Worm (Caenorhabditis elegans): ENCODE data around the gene swsn-7.

swsn-7 gene

DNA sequence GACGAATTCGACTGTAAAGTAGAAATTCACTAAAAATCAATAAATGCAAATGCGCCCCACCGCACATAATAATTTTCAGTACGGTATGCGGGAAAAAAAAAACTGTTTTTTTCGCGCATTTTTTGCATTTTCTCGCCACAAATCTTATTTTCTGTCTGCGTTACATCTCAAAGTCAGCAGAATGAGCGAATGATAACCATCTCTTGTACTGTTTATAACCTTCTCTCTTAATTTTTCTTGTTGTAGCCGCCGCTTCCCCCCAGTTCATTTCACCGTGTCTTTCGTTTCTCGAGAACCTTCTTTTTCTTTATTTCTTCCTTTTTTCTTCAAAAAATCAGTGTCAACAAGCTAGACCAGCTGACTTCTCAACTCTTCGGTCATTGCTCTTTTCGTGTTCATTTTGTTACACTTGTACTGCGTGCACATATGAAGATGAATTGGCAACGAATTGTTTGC is 12.1 kb downstream of the swsn-7 start (continued):
- TF ChIP-seq snpc-1.1 (tag; optimal IDR thresholded peaks at IDR 0.05; ENCODE audit: insufficient read depth), result no peak
- TF ChIP-seq rpc-1 (optimal IDR thresholded peaks at IDR 0.05), result no peak
- TF ChIP-seq rpc-1 (tag; optimal IDR thresholded peaks at IDR 0.05), result no peak
- TF ChIP-seq ZK185.1 (tag; optimal IDR thresholded peaks at IDR 0.05; ENCODE audit: poor library complexity, severe bottlenecking), result peak; percentile 26
- peak; percentile 0 for TF ChIP-seq somi-1 (GFP tag; optimal IDR thresholded peaks at IDR 0.05)
- TF ChIP-seq xnd-1 (tag; optimal IDR thresholded peaks at IDR 0.05), result peak; percentile 90
- peak; percentile 4 for TF ChIP-seq B0035.1 (tag; optimal IDR thresholded peaks at IDR 0.05)
- no peak for TF ChIP-seq F57C9.4 (tag; optimal IDR thresholded peaks at IDR 0.05)
- no peak for TF ChIP-seq Y53F4B.3 (GFP tag; IDR thresholded peaks at IDR 0.05)
- no peak for TF ChIP-seq unc-62 (GFP tag; optimal IDR thresholded peaks at IDR 0.05)
- TF ChIP-seq F33H1.4 (GFP tag; IDR thresholded peaks at IDR 0.05), result peak; percentile 75
- peak; percentile 92 for TF ChIP-seq D2030.7 (GFP tag; IDR thresholded peaks at IDR 0.05)
- TF ChIP-seq attf-6 (GFP tag; IDR thresholded peaks at IDR 0.05), result no peak
- TF ChIP-seq hlh-26 (GFP tag; conservative IDR thresholded peaks at IDR 0.05), result no peak
- no peak for TF ChIP-seq tbx-9 (tag; optimal IDR thresholded peaks at IDR 0.05; ENCODE audit: borderline replicate concordance)
- peak; percentile 54 for TF ChIP-seq B0336.3 (GFP tag; IDR thresholded peaks at IDR 0.05)
- TF ChIP-seq dpff-1 (tag; optimal IDR thresholded peaks at IDR 0.05), result peak; percentile 10
- TF ChIP-seq mes-4 (tag; optimal IDR thresholded peaks at IDR 0.05), result no peak
- TF ChIP-seq Y79H2A.3 (GFP tag; conservative IDR thresholded peaks at IDR 0.05), result no peak
- TF ChIP-seq attf-3 (GFP tag; conservative IDR thresholded peaks at IDR 0.05), result 0 out of 2 replicates have a peak, but pooled peaks have one; percentile 41
- TF ChIP-seq hmg-1.2 (GFP tag; IDR thresholded peaks at IDR 0.05), result peak; percentile 64
- peak; percentile 45 for TF ChIP-seq him-1 (tag; optimal IDR thresholded peaks at IDR 0.05)
- no peak for TF ChIP-seq F39B2.1 (GFP tag; IDR thresholded peaks at IDR 0.05)
- no peak for TF ChIP-seq F23B12.7 (tag; optimal IDR thresholded peaks at IDR 0.05; ENCODE audit: insufficient read depth)
- peak; percentile 16 for TF ChIP-seq ztf-18 (tag; optimal IDR thresholded peaks at IDR 0.05)
- TF ChIP-seq die-1 (tag; optimal IDR thresholded peaks at IDR 0.05), result peak; percentile 20
- TF ChIP-seq ztf-3 (GFP tag; optimal IDR thresholded peaks at IDR 0.05), result no peak
- no peak for TF ChIP-seq bed-2 (GFP tag; IDR thresholded peaks at IDR 0.05)
- TF ChIP-seq mcd-1 (GFP tag; IDR thresholded peaks at IDR 0.05), result peak; percentile 89
- TF ChIP-seq lin-54 (GFP tag; optimal IDR thresholded peaks at IDR 0.05), result peak; percentile 72
- TF ChIP-seq ztf-28 (GFP tag; IDR thresholded peaks at IDR 0.05), result 0 out of 2 replicates have a peak, but pooled peaks have one; percentile 29
- peak; percentile 90 for TF ChIP-seq Y53G8AR.9 (GFP tag; conservative IDR thresholded peaks at IDR 0.05)
- TF ChIP-seq pbrm-1 (GFP tag; IDR thresholded peaks at IDR 0.05), result peak; percentile 51; the same call in 1 of the 2 replicates
- TF ChIP-seq K11D2.4 (GFP tag; IDR thresholded peaks at IDR 0.05), result peak; percentile 54; the same call in 1 of the 2 replicates
- no peak for TF ChIP-seq mxl-1 (tag; optimal IDR thresholded peaks at IDR 0.05)
- TF ChIP-seq mel-28 (tag; optimal IDR thresholded peaks at IDR 0.05; ENCODE audit: borderline replicate concordance), result no peak
- no peak for TF ChIP-seq sdz-38 (tag; optimal IDR thresholded peaks at IDR 0.05)
- TF ChIP-seq sea-2 (GFP tag; IDR thresholded peaks at IDR 0.05), result no peak
- peak; percentile 86 for TF ChIP-seq dpl-1 (GFP tag; optimal IDR thresholded peaks at IDR 0.05)
- TF ChIP-seq lin-26 (GFP tag; IDR thresholded peaks at IDR 0.05), result no peak
- TF ChIP-seq atf-7 (tag; optimal IDR thresholded peaks at IDR 0.05), result no peak
- no peak for TF ChIP-seq ceh-58 (GFP tag; IDR thresholded peaks at IDR 0.05)
- TF ChIP-seq fkh-3 (tag; optimal IDR thresholded peaks at IDR 0.05), result no peak
- peak; percentile 77 for TF ChIP-seq hsf-1 (GFP tag; IDR thresholded peaks at IDR 0.05)
- no peak for TF ChIP-seq snpc-1.3 (tag; optimal IDR thresholded peaks at IDR 0.05; ENCODE audit: insufficient read depth)
- no peak for TF ChIP-seq ets-4 (GFP tag; optimal IDR thresholded peaks at IDR 0.05)
- no peak for TF ChIP-seq egl-18 (GFP tag; IDR thresholded peaks at IDR 0.05)
- peak; percentile 39 for TF ChIP-seq hrde-1 (tag; optimal IDR thresholded peaks at IDR 0.05; ENCODE audit: borderline replicate concordance)
- peak; percentile 26 for TF ChIP-seq attf-5 (GFP tag; optimal IDR thresholded peaks at IDR 0.05)
